Worm (Caenorhabditis elegans): ENCODE measurements around the gene C09B9.1.

Gene C09B9.1

DNA sequence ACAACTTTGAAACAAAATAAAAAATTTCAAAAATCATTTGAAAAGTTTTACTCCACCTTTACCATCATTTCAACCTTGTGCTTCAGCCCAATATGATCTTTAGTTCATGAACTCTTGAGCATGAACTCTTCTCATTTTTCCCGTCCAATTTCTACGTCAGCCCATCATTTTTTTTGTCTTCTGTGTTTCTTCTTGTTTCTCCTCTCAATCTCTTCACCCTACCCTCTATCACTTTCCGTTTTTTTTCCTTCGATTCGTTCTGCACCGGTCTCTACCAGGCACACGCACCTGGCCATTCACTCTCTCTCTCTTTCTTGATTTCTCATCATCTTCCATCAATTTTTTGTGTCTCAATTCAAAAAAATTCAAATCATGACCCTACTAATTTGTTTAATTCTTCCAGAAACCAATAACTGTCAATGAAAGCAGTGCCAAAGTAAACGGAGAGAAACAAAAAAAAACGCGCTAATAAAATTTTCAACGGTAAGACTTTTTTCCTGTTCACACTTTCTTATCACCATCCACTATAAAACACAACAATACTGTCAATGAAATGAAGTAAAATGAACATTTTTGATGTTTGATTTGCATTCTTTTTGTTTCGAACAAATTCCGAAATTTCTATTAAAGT is 45.4 kb downstream of the C09B9.1 start, which contains the start of gene pygo-1:
pygo-1 (plus strand) TSS at position 404 of the 631 bp plus-strand sequence.
- TF ChIP-seq med-1 (GFP tag; optimal IDR thresholded peaks at IDR 0.05; ENCODE audit: insufficient read depth): no peak
- TF ChIP-seq flt-1 (GFP tag; IDR thresholded peaks at IDR 0.05): no peak

DNA sequence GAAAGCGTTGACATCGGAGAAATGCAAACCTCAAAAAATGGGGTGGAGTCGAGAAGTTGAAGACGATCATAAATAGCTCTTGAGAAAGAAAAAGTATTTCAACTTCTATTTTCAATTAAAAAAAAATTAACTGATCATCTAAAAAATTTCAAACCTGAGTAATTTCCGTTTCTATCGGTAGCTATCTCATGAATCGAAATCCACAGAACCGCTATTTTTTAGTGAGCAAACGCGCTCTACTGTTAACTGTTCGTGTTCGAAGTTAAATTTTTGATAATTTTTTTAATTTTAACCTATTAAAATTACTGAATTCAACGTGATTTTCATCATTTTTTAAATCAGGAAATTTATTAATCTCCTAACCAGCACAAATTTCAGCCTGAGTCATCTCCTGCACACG is 46.2 kb downstream of the C09B9.1 start:
- no peak for TF ChIP-seq ztf-29 (GFP tag; IDR thresholded peaks at IDR 0.05)
- TF ChIP-seq ztf-23 (GFP tag; IDR thresholded peaks at IDR 0.05): no peak

DNA sequence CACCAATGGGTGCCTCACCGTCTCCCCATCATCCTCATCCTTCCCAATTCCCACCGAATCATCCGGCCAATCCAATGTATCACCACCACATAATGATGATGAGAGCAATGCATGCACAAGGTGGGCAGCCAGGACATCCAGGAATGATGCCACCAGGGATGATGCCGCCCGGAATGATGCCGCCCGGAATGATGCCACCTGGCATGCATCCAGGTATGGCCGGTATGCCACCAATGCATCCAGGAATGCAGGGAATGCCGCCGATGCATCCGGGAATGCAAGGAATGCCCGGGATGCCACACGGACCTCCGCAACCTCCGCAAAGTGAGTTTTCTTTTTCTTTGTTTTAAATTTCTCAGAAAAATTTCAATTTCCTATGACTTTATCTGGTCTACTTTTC is 48.2 kb downstream of the C09B9.1 start:
- TF ChIP-seq flt-1 (GFP tag; IDR thresholded peaks at IDR 0.05) (peak; percentile 15; the same call in 1 of the 2 replicates), klf-2 (GFP tag; conservative IDR thresholded peaks at IDR 0.05) (no peak)

DNA sequence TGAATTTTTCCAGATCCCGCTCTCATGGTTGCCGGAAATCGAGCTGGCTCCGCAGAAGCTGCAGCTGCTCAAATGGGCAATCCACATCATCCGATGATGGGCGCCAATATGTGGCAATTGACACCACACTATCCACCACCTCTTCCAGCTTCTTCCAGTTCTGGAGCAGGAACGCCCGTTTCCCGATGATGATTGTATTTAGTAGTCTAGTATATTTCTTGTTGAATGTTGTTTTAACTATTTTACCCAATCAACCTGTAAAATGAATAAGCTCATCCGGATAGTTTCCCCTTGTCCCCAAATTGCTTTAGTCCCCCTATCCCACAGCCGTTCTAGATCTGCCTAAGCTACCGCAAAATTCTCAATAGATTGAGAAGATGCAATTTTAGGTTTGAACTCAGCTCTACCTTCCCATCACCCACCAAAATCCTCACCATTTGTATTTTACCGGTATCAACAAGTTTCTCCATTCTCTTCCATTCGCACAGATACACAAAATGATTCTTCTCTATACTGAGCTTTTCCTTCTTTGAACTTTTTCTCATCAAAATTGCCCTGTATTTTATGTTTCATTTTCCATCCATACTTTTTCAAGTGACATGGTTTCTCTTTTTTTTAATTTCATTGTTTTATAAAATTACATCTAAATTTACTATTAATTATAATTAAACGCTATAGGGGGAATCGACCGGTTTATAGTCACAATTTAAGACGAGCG is 48.8 kb downstream of the C09B9.1 start:
- TF ChIP-seq flt-1 (GFP tag; IDR thresholded peaks at IDR 0.05) (no peak), klf-2 (GFP tag; conservative IDR thresholded peaks at IDR 0.05) (no peak), T22C8.4 (GFP tag; IDR thresholded peaks at IDR 0.05) (no peak), ztf-29 (GFP tag; IDR thresholded peaks at IDR 0.05) (no peak), ztf-23 (GFP tag; IDR thresholded peaks at IDR 0.05) (no peak), med-1 (GFP tag; optimal IDR thresholded peaks at IDR 0.05; ENCODE audit: insufficient read depth) (no peak), tab-1 (GFP tag; IDR thresholded peaks at IDR 0.05) (no peak), cog-1 (tag; optimal IDR thresholded peaks at IDR 0.05) (no peak), ref-1 (GFP tag; conservative IDR thresholded peaks at IDR 0.05) (no peak)

DNA sequence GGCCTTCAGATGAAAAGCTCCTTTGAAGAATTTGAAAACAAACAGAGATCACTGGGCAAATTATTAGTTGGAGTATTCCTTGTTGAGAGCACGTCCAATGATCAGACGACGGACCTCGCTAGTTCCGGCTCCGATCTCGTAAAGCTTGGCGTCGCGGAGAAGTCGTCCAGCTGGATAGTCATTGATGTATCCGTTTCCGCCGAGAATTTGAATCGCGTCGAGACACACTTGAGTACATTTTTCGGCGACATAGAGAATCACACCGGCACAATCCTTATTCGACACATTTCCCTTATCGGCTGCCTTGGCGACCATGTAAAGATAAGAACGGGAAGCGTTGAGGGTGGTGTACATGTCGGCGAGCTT is 49.4 kb downstream of the C09B9.1 start:
- TF ChIP-seq flt-1 (GFP tag; IDR thresholded peaks at IDR 0.05) (0 out of 2 replicates have a peak, but pooled peaks have one; percentile 4), ztf-23 (GFP tag; IDR thresholded peaks at IDR 0.05) (no peak)

DNA sequence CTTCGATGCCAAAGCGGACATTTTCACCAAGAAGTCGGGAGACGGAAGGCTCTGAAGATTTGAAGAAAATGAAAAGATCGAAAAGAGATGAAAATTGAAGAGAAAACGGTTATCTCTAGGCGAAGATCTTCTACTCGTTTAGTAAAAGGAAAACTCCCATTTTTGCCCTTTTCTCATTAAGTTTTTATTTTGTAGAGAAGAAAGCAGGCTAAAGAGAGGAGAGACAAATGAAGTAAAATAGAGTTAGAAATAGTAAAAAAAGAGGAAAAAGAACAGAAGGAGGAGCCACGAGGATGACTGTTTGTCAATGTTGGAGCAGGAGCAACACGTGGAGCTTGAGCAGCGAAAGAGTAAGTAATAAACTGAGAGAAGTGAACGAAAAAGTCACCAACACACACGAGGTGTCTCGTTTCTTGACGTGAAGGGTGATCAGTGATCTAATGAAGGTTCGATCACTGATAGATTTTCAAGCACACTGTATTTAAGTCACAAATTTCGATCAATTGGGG is 51.3 kb downstream of the C09B9.1 start, which contains the start of gene ivd-1:
ivd-1 (minus strand) TSS at position 51 of the 509 bp plus-strand sequence.
- no peak for TF ChIP-seq flt-1 (GFP tag; IDR thresholded peaks at IDR 0.05)
- TF ChIP-seq cog-1 (tag; optimal IDR thresholded peaks at IDR 0.05): no peak
- TF ChIP-seq T22C8.4 (GFP tag; IDR thresholded peaks at IDR 0.05): no peak
- TF ChIP-seq med-1 (GFP tag; optimal IDR thresholded peaks at IDR 0.05; ENCODE audit: insufficient read depth): no peak
- TF ChIP-seq tab-1 (GFP tag; IDR thresholded peaks at IDR 0.05): no peak
- TF ChIP-seq ztf-23 (GFP tag; IDR thresholded peaks at IDR 0.05): no peak
- TF ChIP-seq klf-2 (GFP tag; conservative IDR thresholded peaks at IDR 0.05): no peak
